Fruit fly (Drosophila melanogaster) whole organism, pupa: ENCODE measurements around the gene CG33061.

Experiments used
- CG10348 ChIP-seq: fragments of 200-800 bp; sonication (Bioruptor generic); IDR thresholded peaks from 2 replicates; pipeline ENCODE4 v1.3.6; 2022; ENCODE audit warnings: missing biosample characterization, missing genetic modification characterization
- CG12605 ChIP-seq: fragments of 200-800 bp; sonication (Bioruptor generic); IDR thresholded peaks from 2 replicates; pipeline ENCODE4 v1.3.6; 2022; ENCODE audit warnings: missing biosample characterization, missing genetic modification characterization
- CG13204 ChIP-seq: fragments of 200-800 bp; sonication (Bioruptor generic); optimal IDR thresholded peaks from 2 replicates; lab custom pipeline; 2018; ENCODE audit warnings: missing biosample characterization, mild to moderate bottlenecking, missing genetic modification characterization, moderate library complexity
- CG14655 ChIP-seq: fragments of 200-800 bp; sonication (Bioruptor generic); optimal IDR thresholded peaks from 3 replicates; lab custom pipeline; 2017; ENCODE audit warnings: mild to moderate bottlenecking, missing biosample characterization, missing genetic modification reagents, missing genetic modification characterization
- CG15710 ChIP-seq: fragments of 200-800 bp; sonication (Bioruptor generic); optimal IDR thresholded peaks from 2 replicates; lab custom pipeline; 2018; ENCODE audit warnings: missing biosample characterization, mild to moderate bottlenecking, missing genetic modification characterization, moderate library complexity
- CG17806 ChIP-seq: fragments of 200-800 bp; sonication (Bioruptor generic); optimal IDR thresholded peaks from 2 replicates; lab custom pipeline; 2018; ENCODE audit warnings: missing biosample characterization, mild to moderate bottlenecking, missing genetic modification characterization, moderate library complexity
- CG32121 ChIP-seq: fragments of 200-800 bp; sonication (Bioruptor generic); IDR thresholded peaks from 2 replicates; pipeline ENCODE4 v1.3.6; 2022; ENCODE audit warnings: missing biosample characterization, missing genetic modification characterization
- CG34367 ChIP-seq: fragments of 200-800 bp; sonication (Bioruptor generic); optimal IDR thresholded peaks from 2 replicates; lab custom pipeline; 2018; ENCODE audit warnings: missing biosample characterization, mild to moderate bottlenecking, missing genetic modification characterization
- CG4496 ChIP-seq: fragments of 200-800 bp; sonication (Bioruptor generic); IDR thresholded peaks from 3 replicates; pipeline ENCODE4 v1.3.6; 2022; ENCODE audit warnings: missing biosample characterization, missing genetic modification characterization
- CG8159 ChIP-seq: fragments of 200-800 bp; sonication (Bioruptor generic); optimal IDR thresholded peaks from 3 replicates; lab custom pipeline; 2018; ENCODE audit warnings: missing biosample characterization, mild to moderate bottlenecking, missing genetic modification characterization, moderate library complexity
- CG8301 ChIP-seq: fragments of 200-800 bp; sonication (Bioruptor generic); optimal IDR thresholded peaks from 2 replicates; lab custom pipeline; 2018; ENCODE audit warnings: missing biosample characterization, mild to moderate bottlenecking, missing genetic modification characterization
- CG9948 ChIP-seq: fragments of 200-800 bp; sonication (Bioruptor generic); optimal IDR thresholded peaks from 2 replicates; lab custom pipeline; 2018; ENCODE audit warnings: missing biosample characterization, mild to moderate bottlenecking, missing genetic modification characterization, moderate library complexity
- D1 ChIP-seq: fragments of 200-800 bp; sonication (Bioruptor generic); optimal IDR thresholded peaks from 2 replicates; lab custom pipeline; 2018; ENCODE audit warnings: missing biosample characterization, mild to moderate bottlenecking, missing genetic modification characterization, moderate library complexity
- EcR ChIP-seq: fragments of 200-800 bp; sonication (Bioruptor generic); optimal IDR thresholded peaks from 3 replicates; lab custom pipeline; 2019; ENCODE audit warnings: missing biosample characterization, missing genetic modification characterization, mild to moderate bottlenecking, moderate library complexity, missing genetic modification reagents
- Ets98B ChIP-seq: fragments of 200-800 bp; sonication (Bioruptor generic); IDR thresholded peaks from 2 replicates; pipeline ENCODE4 v1.3.6; 2022; ENCODE audit warnings: missing biosample characterization, missing genetic modification characterization
- Pif1A ChIP-seq: fragments of 200-800 bp; sonication (Bioruptor generic); optimal IDR thresholded peaks from 3 replicates; lab custom pipeline; 2016; ENCODE audit warnings: missing biosample characterization, missing genetic modification characterization
- Pif1B ChIP-seq: fragments of 200-800 bp; sonication (Bioruptor generic); optimal IDR thresholded peaks from 3 replicates; lab custom pipeline; 2016; ENCODE audit warnings: missing biosample characterization, missing genetic modification characterization
- Snoo ChIP-seq: fragments of 200-800 bp; sonication (Bioruptor generic); optimal IDR thresholded peaks from 3 replicates; lab custom pipeline; 2017; ENCODE audit warnings: missing biosample characterization, mild to moderate bottlenecking, missing genetic modification characterization, inconsistent platforms
- fd96Ca ChIP-seq: fragments of 200-800 bp; sonication (Bioruptor generic); IDR thresholded peaks from 3 replicates; pipeline ENCODE4 v1.3.6; 2022; ENCODE audit warnings: missing biosample characterization, missing genetic modification characterization
- gl ChIP-seq: fragments of 200-800 bp; sonication (Bioruptor generic); optimal IDR thresholded peaks from 2 replicates; lab custom pipeline; 2018; ENCODE audit warnings: missing biosample characterization, mild to moderate bottlenecking, missing genetic modification characterization
- rn ChIP-seq: fragments of 200-800 bp; sonication (Bioruptor generic); IDR thresholded peaks from 2 replicates; pipeline ENCODE4 v1.3.6; 2022; ENCODE audit warnings: missing biosample characterization, missing genetic modification characterization

Gene CG33061

DNA sequence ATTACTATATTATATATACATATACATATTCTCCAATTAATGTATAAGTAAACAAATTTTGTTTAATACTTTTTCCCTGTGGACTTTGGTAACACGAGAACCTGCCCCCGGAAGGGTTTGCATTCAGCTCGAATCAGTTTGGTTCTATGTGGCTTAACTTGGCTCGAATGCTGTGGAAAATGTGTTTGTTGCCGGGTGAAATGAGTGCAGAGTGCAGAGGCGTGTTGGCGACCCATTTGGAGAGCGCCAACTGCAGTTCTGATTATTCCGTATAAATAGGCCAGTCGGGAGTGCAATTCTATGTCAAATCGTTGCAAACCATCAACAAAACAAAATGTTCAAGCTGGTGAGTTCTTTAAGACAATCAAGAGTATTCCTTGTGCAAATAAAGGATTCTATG lies 11.9 kb upstream of the CG33061 start, which contains the start of gene Nplp3:
Gene Nplp3, plus strand, starts transcription at position 301 of the 400 bp plus-strand sequence.
- no peak for TF ChIP-seq CG17806 (tag; lab: Kevin White, UChicago)
- no peak for TF ChIP-seq Pif1B (GFP tag; lab: Kevin White, UChicago)
- TF ChIP-seq Ets98B (GFP tag; lab: Robert Waterston, UW) = no peak

DNA sequence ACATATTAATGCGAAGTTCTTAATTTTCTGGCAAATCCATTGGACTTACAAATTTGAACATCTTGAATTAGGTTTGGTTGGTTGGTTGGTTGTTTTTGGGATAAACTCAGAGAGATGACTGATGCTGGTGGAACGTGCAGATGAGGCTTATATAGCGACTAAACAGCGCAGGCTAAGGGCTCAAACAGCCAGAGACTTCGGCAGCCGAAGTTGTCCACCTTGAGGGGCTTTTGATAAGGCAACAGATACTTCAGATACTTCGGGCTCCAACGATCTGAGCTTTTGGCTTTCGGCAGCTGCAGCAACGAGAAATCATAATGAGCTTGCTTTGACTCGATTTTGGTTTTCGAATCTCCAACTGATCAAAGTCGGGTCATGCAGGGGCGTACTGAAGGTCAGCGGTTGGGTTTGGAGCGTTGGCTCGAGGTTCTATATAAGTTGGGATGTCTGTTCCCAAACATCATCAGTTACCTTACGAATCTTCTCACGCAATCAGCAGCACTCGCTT lies 10.1 kb upstream of the CG33061 start, which contains the start of the genes CG13041 and CG13060:
Gene CG13041, minus strand, starts transcription at position 128 of the 508 bp plus-strand sequence.
Gene CG13060, plus strand, starts transcription at position 458 of the 508 bp plus-strand sequence.
- no peak for TF ChIP-seq Pif1A (GFP tag; lab: Kevin White, UChicago)
- TF ChIP-seq D1 (tag; lab: Kevin White, UChicago) = no peak
- TF ChIP-seq CG13204 (GFP tag; lab: Kevin White, UChicago) = no peak
- no peak for TF ChIP-seq CG10348 (GFP tag; lab: Robert Waterston, UW)
- TF ChIP-seq CG17806 (tag; lab: Kevin White, UChicago) = no peak
- TF ChIP-seq Snoo (tag; lab: Kevin White, UChicago) = no peak
- no peak for TF ChIP-seq gl (tag; lab: Kevin White, UChicago)
- TF ChIP-seq rn = no peak
- no peak for TF ChIP-seq CG4496 (GFP tag; lab: Robert Waterston, UW)
- no peak for TF ChIP-seq CG8301 (tag; lab: Kevin White, UChicago)
- TF ChIP-seq Ets98B (GFP tag; lab: Robert Waterston, UW) = no peak
- no peak for TF ChIP-seq CG8159 (tag; lab: Kevin White, UChicago)
- no peak for TF ChIP-seq CG9948
- TF ChIP-seq Pif1B (GFP tag; lab: Kevin White, UChicago) = no peak
- TF ChIP-seq CG15710 (tag; lab: Kevin White, UChicago) = no peak
- TF ChIP-seq CG32121 = no peak
- TF ChIP-seq CG34367 (tag; lab: Kevin White, UChicago) = no peak

DNA sequence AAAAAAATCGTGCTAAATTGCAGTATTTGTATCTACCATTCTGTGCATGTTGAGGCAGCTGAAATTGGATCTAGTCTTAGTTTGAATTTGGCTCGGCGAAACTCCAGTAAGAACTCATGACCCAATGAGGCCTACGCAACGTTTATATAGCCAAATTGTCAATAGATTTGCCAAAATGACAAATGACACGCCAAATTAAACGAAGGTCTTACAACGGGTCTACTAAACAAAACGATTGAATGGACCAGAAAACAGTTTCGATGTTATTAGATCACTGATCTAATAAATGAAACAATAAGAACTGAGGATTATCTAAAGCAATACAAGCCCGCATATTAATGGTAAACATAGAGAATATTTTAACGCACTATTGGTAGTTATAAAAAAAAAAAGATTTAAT lies 8.4 kb upstream of the CG33061 start, which contains the start of gene CG42718:
Gene CG42718, minus strand, starts transcription at position 101 of the 400 bp plus-strand sequence.
- TF ChIP-seq rn (no peak), CG9948 (no peak), Snoo (tag; lab: Kevin White, UChicago) (no peak), CG13204 (GFP tag; lab: Kevin White, UChicago) (no peak), D1 (tag; lab: Kevin White, UChicago) (no peak), CG10348 (GFP tag; lab: Robert Waterston, UW) (no peak), fd96Ca (GFP tag; lab: Robert Waterston, UW) (no peak), CG12605 (GFP tag; lab: Robert Waterston, UW) (no peak), CG32121 (no peak), EcR (GFP tag; lab: Kevin White, UChicago) (no peak), CG4496 (GFP tag; lab: Robert Waterston, UW) (no peak), CG34367 (tag; lab: Kevin White, UChicago) (no peak), CG15710 (tag; lab: Kevin White, UChicago) (no peak), CG8159 (tag; lab: Kevin White, UChicago) (no peak), Pif1A (GFP tag; lab: Kevin White, UChicago) (no peak), Ets98B (GFP tag; lab: Robert Waterston, UW) (no peak), CG8301 (tag; lab: Kevin White, UChicago) (no peak), CG17806 (tag; lab: Kevin White, UChicago) (no peak), gl (tag; lab: Kevin White, UChicago) (no peak)

DNA sequence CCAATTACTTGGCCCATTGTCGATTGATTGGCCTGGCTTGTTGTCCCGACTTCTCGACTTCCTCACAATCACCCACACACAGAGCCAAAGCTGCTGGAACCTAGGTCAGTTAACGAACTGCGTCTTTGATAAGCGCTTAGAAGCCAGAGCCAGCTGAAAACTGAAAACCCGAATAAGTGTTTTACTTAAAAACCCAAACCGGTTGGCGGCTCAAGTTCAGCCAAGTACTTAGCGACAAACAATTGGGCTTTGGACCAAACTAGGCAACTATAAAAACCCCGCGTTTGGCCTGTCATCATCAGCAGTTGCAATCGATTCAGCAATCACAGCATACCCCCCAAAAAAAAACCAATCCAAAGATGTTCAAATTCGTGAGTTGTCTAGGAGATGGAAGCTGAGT lies 6.2 kb upstream of the CG33061 start, which contains the start of gene CG13059:
Gene CG13059, plus strand, starts transcription at position 301 of the 400 bp plus-strand sequence.
- TF ChIP-seq CG17806 (tag; lab: Kevin White, UChicago) = no peak
- TF ChIP-seq CG13204 (GFP tag; lab: Kevin White, UChicago) = no peak
- TF ChIP-seq rn = no peak
- TF ChIP-seq Ets98B (GFP tag; lab: Robert Waterston, UW) = no peak
- TF ChIP-seq CG12605 (GFP tag; lab: Robert Waterston, UW) = no peak
- no peak for TF ChIP-seq Snoo (tag; lab: Kevin White, UChicago)
- no peak for TF ChIP-seq CG8301 (tag; lab: Kevin White, UChicago)
- TF ChIP-seq D1 (tag; lab: Kevin White, UChicago) = no peak

DNA sequence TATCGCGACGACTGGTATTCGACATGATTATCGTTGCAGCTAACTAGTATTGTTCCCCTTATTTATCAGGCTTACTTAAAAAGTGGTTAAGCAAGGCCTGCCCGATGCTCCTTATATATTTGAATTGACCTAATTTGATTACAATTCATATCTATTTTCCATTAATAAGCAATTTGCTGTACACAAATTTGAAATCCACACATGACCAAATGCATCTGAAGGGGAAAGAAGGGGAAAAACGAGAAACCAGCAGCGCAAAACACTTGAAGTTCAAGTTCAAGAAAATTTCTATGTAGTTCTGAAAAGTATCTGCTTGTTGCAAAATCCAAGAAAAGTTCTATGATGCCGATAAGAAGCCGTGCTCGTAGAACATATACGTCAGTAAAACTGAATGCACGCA lies 2.9 kb upstream of the CG33061 start, which contains the start of the genes CG13040 and CG13039:
Gene CG13040, minus strand, starts transcription at position 101 of the 400 bp plus-strand sequence.
Gene CG13039, minus strand, starts transcription at position 106 of the 400 bp plus-strand sequence.
- TF ChIP-seq CG14655 (GFP tag; lab: Kevin White, UChicago) (no peak), Ets98B (GFP tag; lab: Robert Waterston, UW) (no peak), CG34367 (tag; lab: Kevin White, UChicago) (no peak), CG8301 (tag; lab: Kevin White, UChicago) (no peak), EcR (GFP tag; lab: Kevin White, UChicago) (no peak), CG15710 (tag; lab: Kevin White, UChicago) (no peak), CG12605 (GFP tag; lab: Robert Waterston, UW) (no peak), CG9948 (no peak), CG13204 (GFP tag; lab: Kevin White, UChicago) (no peak), rn (no peak), gl (tag; lab: Kevin White, UChicago) (no peak), CG17806 (tag; lab: Kevin White, UChicago) (no peak), CG8159 (tag; lab: Kevin White, UChicago) (no peak), Pif1A (GFP tag; lab: Kevin White, UChicago) (no peak), Snoo (tag; lab: Kevin White, UChicago) (no peak), fd96Ca (GFP tag; lab: Robert Waterston, UW) (no peak), Pif1B (GFP tag; lab: Kevin White, UChicago) (no peak), CG4496 (GFP tag; lab: Robert Waterston, UW) (no peak)
